Fruit fly (Drosophila melanogaster) whole organism, wandering third instar larva: ENCODE results near the gene loj.
A peak's percentile ranks its signal among the peaks of the same experiment; 100 is the strongest.

ENCODE experiments used
- Abd-B ChIP-seq: fragments of >200 bp; optimal IDR thresholded peaks from 2 replicates; lab custom pipeline; 2017; ENCODE audit warnings: missing biosample characterization, missing genetic modification characterization
- CG32264 ChIP-seq: fragments of 200-800 bp; sonication (Bioruptor generic); optimal IDR thresholded peaks from 2 replicates; lab custom pipeline; 2016; ENCODE audit warnings: missing biosample characterization, missing genetic modification characterization
- CG9705 ChIP-seq: fragments of 200-800 bp; sonication (Bioruptor generic); optimal IDR thresholded peaks from 2 replicates; lab custom pipeline; 2018; ENCODE audit warnings: missing biosample characterization, mild to moderate bottlenecking, missing genetic modification characterization
- CrebA ChIP-seq: fragments of 200-800 bp; sonication (Bioruptor generic); optimal IDR thresholded peaks from 2 replicates; lab custom pipeline; 2016; ENCODE audit warnings: missing biosample characterization, mild to moderate bottlenecking, missing genetic modification characterization, borderline replicate concordance
- Dfd ChIP-seq: fragments of >200 bp; optimal IDR thresholded peaks from 2 replicates; lab custom pipeline; 2017; ENCODE audit warnings: missing biosample characterization, missing genetic modification characterization
- Dif ChIP-seq: fragments of 200-275, 200-300 bp; sonication (Bioruptor generic); optimal IDR thresholded peaks from 2 replicates; lab custom pipeline; 2018; ENCODE audit warnings: missing biosample characterization, missing genetic modification characterization; ENCODE audit not compliant: partially characterized antibody
- GATAd ChIP-seq: sonication (Bioruptor generic); optimal IDR thresholded peaks from 2 replicates; lab custom pipeline; 2016; ENCODE audit warnings: missing biosample characterization, missing genetic modification characterization
- HLH106 ChIP-seq: fragments of 200-800 bp; optimal IDR thresholded peaks from 3 replicates; lab custom pipeline; 2019; ENCODE audit warnings: missing biosample characterization, mild to moderate bottlenecking, missing genetic modification characterization, moderate library complexity
- Hnf4 ChIP-seq: fragments of 200-800 bp; sonication (Bioruptor generic); optimal IDR thresholded peaks from 2 replicates; lab custom pipeline; 2016; ENCODE audit warnings: missing biosample characterization, mild to moderate bottlenecking, missing genetic modification characterization
- Hr78 ChIP-seq: fragments of >200 bp; optimal IDR thresholded peaks from 2 replicates; lab custom pipeline; 2017; ENCODE audit warnings: missing biosample characterization, missing genetic modification characterization
- Hr83 ChIP-seq: fragments of 200-300 bp; sonication (Bioruptor generic); optimal IDR thresholded peaks from 2 replicates; lab custom pipeline; 2016; ENCODE audit warnings: missing biosample characterization, mild to moderate bottlenecking, missing genetic modification characterization, moderate library complexity; ENCODE audit not compliant: poor library complexity, severe bottlenecking
- Jra ChIP-seq: sonication (Bioruptor generic); optimal IDR thresholded peaks from 2 replicates; lab custom pipeline; 2016; ENCODE audit warnings: missing biosample characterization, missing genetic modification characterization
- Mio ChIP-seq: sonication (Bioruptor generic); optimal IDR thresholded peaks from 2 replicates; lab custom pipeline; 2016; ENCODE audit warnings: missing biosample characterization, missing genetic modification characterization
- Myc ChIP-seq: fragments of >200 bp; optimal IDR thresholded peaks from 2 replicates; lab custom pipeline; 2017
- N ChIP-seq: fragments of >200 bp; optimal IDR thresholded peaks from 2 replicates; lab custom pipeline; 2018; ENCODE audit warnings: missing biosample characterization, missing external identifiers, missing genetic modification characterization
- OdsH ChIP-seq: fragments of 200-800 bp; sonication (Bioruptor generic); optimal IDR thresholded peaks from 2 replicates; lab custom pipeline; 2016; ENCODE audit warnings: missing biosample characterization, mild to moderate bottlenecking, missing genetic modification characterization
- Rel ChIP-seq, 2 experiments: fragments of 200-800 bp; sonication (Bioruptor generic) in 1 of 2; optimal IDR thresholded peaks; 2 replicates in 1 of 2; 3 replicates in 1 of 2; lab custom pipeline; 2016 to 2019; ENCODE audit warnings: mild to moderate bottlenecking in 2 of 2, missing biosample characterization in 2 of 2, missing genetic modification characterization in 2 of 2, moderate library complexity in 1 of 2
- Sp1 ChIP-seq: fragments of 200-800 bp; sonication (Bioruptor generic); optimal IDR thresholded peaks from 3 replicates; lab custom pipeline; 2019; ENCODE audit warnings: missing biosample characterization, mild to moderate bottlenecking, missing genetic modification characterization, moderate library complexity
- Vsx2 ChIP-seq: fragments of 200-300, 225-300 bp; sonication (Bioruptor generic); optimal IDR thresholded peaks from 2 replicates; lab custom pipeline; 2018; ENCODE audit warnings: missing biosample characterization, missing genetic modification characterization; ENCODE audit not compliant: partially characterized antibody
- br ChIP-seq: fragments of 200-800 bp; sonication (Bioruptor generic); optimal IDR thresholded peaks from 2 replicates; lab custom pipeline; 2016; ENCODE audit warnings: missing biosample characterization, missing genetic modification characterization
- brk ChIP-seq: fragments of 200-800 bp; sonication (Bioruptor generic); optimal IDR thresholded peaks from 2 replicates; lab custom pipeline; 2016; ENCODE audit warnings: missing biosample characterization, mild to moderate bottlenecking, missing genetic modification characterization
- dl ChIP-seq, 2 experiments: fragments of 175-275, 200-275 bp in 1 of 2; fragments of 200-275 bp in 1 of 2; sonication (Bioruptor generic); optimal IDR thresholded peaks; lab custom pipeline; 2018; ENCODE audit warnings: mild to moderate bottlenecking in 2 of 2, missing biosample characterization in 2 of 2, missing genetic modification characterization in 2 of 2, moderate library complexity in 2 of 2; ENCODE audit not compliant: partially characterized antibody in 2 of 2, insufficient read depth in 1 of 2
- dmrt93B ChIP-seq: fragments of 200-800 bp; sonication (Bioruptor generic); optimal IDR thresholded peaks from 2 replicates; lab custom pipeline; 2018; ENCODE audit warnings: missing biosample characterization, mild to moderate bottlenecking, missing genetic modification characterization
- dsf ChIP-seq: sonication (Bioruptor generic); optimal IDR thresholded peaks from 2 replicates; lab custom pipeline; 2016; ENCODE audit warnings: missing biosample characterization, missing genetic modification characterization, borderline replicate concordance
- ey ChIP-seq: fragments of 200-800 bp; sonication (Bioruptor generic); optimal IDR thresholded peaks from 2 replicates; lab custom pipeline; 2016; ENCODE audit warnings: missing biosample characterization, missing genetic modification characterization
- foxo ChIP-seq, 2 experiments: fragments of 200-800 bp; sonication (Bioruptor generic); optimal IDR thresholded peaks; 2 replicates in 1 of 2; 3 replicates in 1 of 2; lab custom pipeline; 2016 to 2017; ENCODE audit warnings: missing biosample characterization in 2 of 2, missing genetic modification characterization in 2 of 2
- fru ChIP-seq: fragments of 200-800 bp; sonication (Bioruptor generic); optimal IDR thresholded peaks from 3 replicates; lab custom pipeline; 2016; ENCODE audit warnings: missing biosample characterization, mild to moderate bottlenecking, missing genetic modification characterization
- h ChIP-seq: fragments of 200-800 bp; sonication (Bioruptor generic); optimal IDR thresholded peaks from 3 replicates; lab custom pipeline; 2016; ENCODE audit warnings: missing biosample characterization, mild to moderate bottlenecking, missing genetic modification characterization
- jim ChIP-seq: fragments of 175-275, 200-325 bp; sonication (Bioruptor generic); optimal IDR thresholded peaks from 2 replicates; lab custom pipeline; 2016; ENCODE audit warnings: missing biosample characterization, mild to moderate bottlenecking, missing genetic modification characterization
- lola ChIP-seq: fragments of >200 bp; optimal IDR thresholded peaks from 2 replicates; lab custom pipeline; 2017; ENCODE audit warnings: missing biosample characterization, missing genetic modification characterization
- pan ChIP-seq: fragments of >200 bp; optimal IDR thresholded peaks from 2 replicates; lab custom pipeline; 2017
- psq ChIP-seq: fragments of 200-800 bp; sonication (Bioruptor generic); optimal IDR thresholded peaks from 3 replicates; lab custom pipeline; 2017; ENCODE audit warnings: missing biosample characterization, mild to moderate bottlenecking, missing genetic modification characterization, moderate library complexity
- rgr ChIP-seq: fragments of 200-800 bp; sonication (Bioruptor generic); optimal IDR thresholded peaks from 3 replicates; lab custom pipeline; 2016; ENCODE audit warnings: missing biosample characterization, mild to moderate bottlenecking, missing genetic modification characterization
- sage ChIP-seq: fragments of 200-800 bp; sonication (Bioruptor generic); optimal IDR thresholded peaks from 2 replicates; lab custom pipeline; 2016; ENCODE audit warnings: missing biosample characterization, mild to moderate bottlenecking, missing genetic modification characterization
- sv ChIP-seq: fragments of 200-800 bp; sonication (Bioruptor generic); optimal IDR thresholded peaks from 3 replicates; lab custom pipeline; 2016; ENCODE audit warnings: missing biosample characterization, missing genetic modification characterization
- tai ChIP-seq: sonication (Bioruptor generic); optimal IDR thresholded peaks from 2 replicates; lab custom pipeline; 2016; ENCODE audit warnings: missing biosample characterization, missing genetic modification characterization
- usp ChIP-seq: fragments of >200 bp; optimal IDR thresholded peaks from 2 replicates; lab custom pipeline; 2017; ENCODE audit warnings: missing biosample characterization, missing genetic modification characterization
- woc ChIP-seq: sonication (Bioruptor generic); optimal IDR thresholded peaks from 2 replicates; lab custom pipeline; 2016; ENCODE audit warnings: missing biosample characterization, mild to moderate bottlenecking, missing genetic modification characterization

The loj gene

dm6 chr3L:6094697-6095096 lies at the start of gene loj, which contains the start of gene CG10467:
Gene loj, plus strand, starts transcription at chr3L:6094987.
Gene CG10467, minus strand, starts transcription at chr3L:6094747.
- peak; percentile 89 for TF ChIP-seq OdsH (GFP tag; lab: Kevin White, UChicago)
- no peak for TF ChIP-seq Hr78 (GFP tag; lab: Kevin White, UChicago)
- TF ChIP-seq foxo (GFP tag; optimal IDR thresholded peaks at IDR 0.05; lab: Kevin White, UChicago) = peak in 1 of 2 experiments; percentile 92
- no peak for TF ChIP-seq dl (GFP tag; optimal IDR thresholded peaks at IDR 0.05; lab: Kevin White, UChicago; ENCODE audit: insufficient read depth in 1 of 2, partially characterized antibody in 2 of 2)
- no peak for TF ChIP-seq Vsx2 (GFP tag; lab: Kevin White, UChicago)
- TF ChIP-seq CG9705 (GFP tag; lab: Kevin White, UChicago) = peak; percentile 88
- TF ChIP-seq Hnf4 (GFP tag; lab: Kevin White, UChicago) = peak; percentile 89
- TF ChIP-seq br (GFP tag; lab: Kevin White, UChicago) = peak; percentile 59
- peak; percentile 90 for TF ChIP-seq tai (GFP tag; lab: Kevin White, UChicago)
- peak; percentile 57 for TF ChIP-seq dsf (GFP tag; lab: Kevin White, UChicago)
- TF ChIP-seq Abd-B = no peak
- TF ChIP-seq GATAd = peak; percentile 77
- peak; percentile 7 for TF ChIP-seq CrebA
- TF ChIP-seq Dif (GFP tag; lab: Kevin White, UChicago) = no peak
- TF ChIP-seq pan (lab: Kevin White, UChicago) = no peak
- TF ChIP-seq Jra (GFP tag; lab: Kevin White, UChicago) = peak; percentile 75
- TF ChIP-seq Dfd = no peak
- TF ChIP-seq Rel (GFP tag; optimal IDR thresholded peaks at IDR 0.05; lab: Kevin White, UChicago) = no peak
- peak; percentile 50 for TF ChIP-seq Rel (tag; optimal IDR thresholded peaks at IDR 0.05; lab: Kevin White, UChicago)
- TF ChIP-seq dmrt93B = peak; percentile 91
- TF ChIP-seq usp (GFP tag; lab: Kevin White, UChicago) = no peak
- TF ChIP-seq Sp1 (GFP tag; lab: Kevin White, UChicago) = peak; percentile 85
- TF ChIP-seq psq (GFP tag; lab: Kevin White, UChicago) = peak; percentile 89
- peak; percentile 92 for TF ChIP-seq HLH106 (tag; lab: Kevin White, UChicago)
- no peak for TF ChIP-seq lola (GFP tag; lab: Kevin White, UChicago)
- peak; percentile 92 for TF ChIP-seq sv (GFP tag; lab: Kevin White, UChicago)
- TF ChIP-seq fru = peak; percentile 81
- peak; percentile 63 for TF ChIP-seq woc
- no peak for TF ChIP-seq jim (GFP tag; lab: Kevin White, UChicago)
- TF ChIP-seq h (GFP tag; lab: Kevin White, UChicago) = peak; percentile 89
- no peak for TF ChIP-seq N (GFP tag; lab: Kevin White, UChicago)
- no peak for TF ChIP-seq Myc (lab: Kevin White, UChicago)
- TF ChIP-seq sage (GFP tag; lab: Kevin White, UChicago) = peak; percentile 52
- peak; percentile 19 for TF ChIP-seq CG32264 (GFP tag; lab: Kevin White, UChicago)
- TF ChIP-seq Hr83 = peak; percentile 72
- TF ChIP-seq Mio (GFP tag; lab: Kevin White, UChicago) = no peak
- TF ChIP-seq ey (GFP tag; lab: Kevin White, UChicago) = peak; percentile 85
- TF ChIP-seq rgr (GFP tag; lab: Kevin White, UChicago) = peak; percentile 94
- TF ChIP-seq brk = peak; percentile 90
- TF ChIP-seq, all 38 proteins: peak for 25

dm6 chr3L:6050230-6050807 lies 44.5 kb upstream of the loj start, which contains the start of gene Jon65Aiii:
Gene Jon65Aiii, plus strand, starts transcription at chr3L:6050757.
- TF ChIP-seq h (GFP tag; lab: Kevin White, UChicago) (peak; percentile 88), Vsx2 (GFP tag; lab: Kevin White, UChicago) (no peak), jim (GFP tag; lab: Kevin White, UChicago) (no peak), pan (lab: Kevin White, UChicago) (no peak), OdsH (GFP tag; lab: Kevin White, UChicago) (no peak), sage (GFP tag; lab: Kevin White, UChicago) (no peak), foxo (GFP tag; optimal IDR thresholded peaks at IDR 0.05; lab: Kevin White, UChicago) (no peak), Dif (GFP tag; lab: Kevin White, UChicago) (no peak), Jra (GFP tag; lab: Kevin White, UChicago) (no peak), brk (no peak), dl (GFP tag; optimal IDR thresholded peaks at IDR 0.05; lab: Kevin White, UChicago; ENCODE audit: insufficient read depth in 1 of 2, partially characterized antibody in 2 of 2) (peak in 1 of 2 experiments; percentile 62), ey (GFP tag; lab: Kevin White, UChicago) (no peak), CG32264 (GFP tag; lab: Kevin White, UChicago) (no peak), CrebA (peak; percentile 32), Mio (GFP tag; lab: Kevin White, UChicago) (no peak), rgr (GFP tag; lab: Kevin White, UChicago) (no peak), tai (GFP tag; lab: Kevin White, UChicago) (no peak)
- TF ChIP-seq, all 38 proteins: peak for 3
